Worm (Caenorhabditis elegans) whole organism, dauer: ENCODE measurements around the gene H20J04.4.

Experiments used
- unc-62 ChIP-seq: sonication (generic microtip); optimal IDR thresholded peaks from 2 replicates; lab custom pipeline; 2017; ENCODE audit warnings: missing biosample characterization, missing genetic modification reagents, missing genetic modification characterization

The H20J04.4 gene

ce11 chrII:4316011-4316410, 12.8 kb upstream of the H20J04.4 start, which contains the start of gene srw-40:
TSS of gene srw-40 (minus strand) at chrII:4316111.
- no peak for TF ChIP-seq unc-62 (GFP tag; lab: Kevin White, UChicago)

- TF ChIP-seq unc-62 (GFP tag; lab: Kevin White, UChicago), result no peak
Observed at ce11 chrII:4319537-4320019, 9.2 kb upstream of the H20J04.4 start, which contains the start of gene Y52E8A.6. TSS of gene Y52E8A.6 (minus strand) at chrII:4319969.

ce11 chrII:4320455-4320854, 8.4 kb upstream of the H20J04.4 start, which contains the start of gene Y52E8A.2:
TSS of gene Y52E8A.2 (plus strand) at chrII:4320836.
- TF ChIP-seq unc-62 (GFP tag; lab: Kevin White, UChicago), result no peak

ce11 chrII:4321766-4322165, 7.0 kb upstream of the H20J04.4 start, which contains the start of gene Y52E8A.1:
TSS of gene Y52E8A.1 (plus strand) at chrII:4322066.
- TF ChIP-seq unc-62 (GFP tag; lab: Kevin White, UChicago), result no peak

ce11 chrII:4322871-4323270, 5.9 kb upstream of the H20J04.4 start, which contains the start of gene H20J04.6:
TSS of gene H20J04.6 (plus strand) at chrII:4323256.
- TF ChIP-seq unc-62 (GFP tag; lab: Kevin White, UChicago), result no peak

ce11 chrII:4324061-4324460, 4.8 kb upstream of the H20J04.4 start, which contains the start of gene mog-2:
TSS of gene mog-2 (plus strand) at chrII:4324361.
- no peak for TF ChIP-seq unc-62 (GFP tag; lab: Kevin White, UChicago)

ce11 chrII:4326420-4326819, 2.4 kb upstream of the H20J04.4 start, which contains the start of gene pfd-2:
TSS of gene pfd-2 (plus strand) at chrII:4326720.
- TF ChIP-seq unc-62 (GFP tag; lab: Kevin White, UChicago), result no peak

- no peak for TF ChIP-seq unc-62 (GFP tag; lab: Kevin White, UChicago)
Observed at ce11 chrII:4334448-4334847, 5.6 kb downstream of the H20J04.4 start, which contains the start of gene madf-3. TSS of gene madf-3 (plus strand) at chrII:4334748.

- TF ChIP-seq unc-62 (GFP tag; lab: Kevin White, UChicago), result no peak
Observed at ce11 chrII:4337731-4338130, 8.9 kb downstream of the H20J04.4 start.

ce11 chrII:4339882-4340281, 11.1 kb downstream of the H20J04.4 start, which contains the start of gene athp-2:
TSS of gene athp-2 (plus strand) at chrII:4340182.
- no peak for TF ChIP-seq unc-62 (GFP tag; lab: Kevin White, UChicago)

- no peak for TF ChIP-seq unc-62 (GFP tag; lab: Kevin White, UChicago)
Observed at ce11 chrII:4341484-4341883, 12.7 kb downstream of the H20J04.4 start.

ce11 chrII:4344317-4344716, 15.5 kb downstream of the H20J04.4 start:
- no peak for TF ChIP-seq unc-62 (GFP tag; lab: Kevin White, UChicago)

ce11 chrII:4350888-4351287, 22.1 kb downstream of the H20J04.4 start, which contains the start of gene H20J04.9:
TSS of gene H20J04.9 (plus strand) at chrII:4351188.
- TF ChIP-seq unc-62 (GFP tag; lab: Kevin White, UChicago), result no peak

- TF ChIP-seq unc-62 (GFP tag; lab: Kevin White, UChicago), result no peak
Observed at ce11 chrII:4355217-4355616, 26.4 kb downstream of the H20J04.4 start, which contains the start of the genes H20J04.7 and H20J04.1. TSS of gene H20J04.7 (minus strand) at chrII:4355317. TSS of gene H20J04.1 (plus strand) at chrII:4355613.

- no peak for TF ChIP-seq unc-62 (GFP tag; lab: Kevin White, UChicago)
Observed at ce11 chrII:4358765-4359164, 29.9 kb downstream of the H20J04.4 start, which contains the start of gene lat-2. TSS of gene lat-2 (plus strand) at chrII:4359065.

- TF ChIP-seq unc-62 (GFP tag; lab: Kevin White, UChicago), result no peak
Observed at ce11 chrII:4359219-4359618, 30.4 kb downstream of the H20J04.4 start.

- no peak for TF ChIP-seq unc-62 (GFP tag; lab: Kevin White, UChicago)
Observed at ce11 chrII:4362088-4362487, 33.3 kb downstream of the H20J04.4 start.
